Fruit fly (Drosophila melanogaster): ENCODE measurements around the gene crq.

crq gene

dm6 chr2L:435311-435806 is 17.5 kb downstream of the crq start:
- TF ChIP-seq CG11617 (GFP tag; optimal IDR thresholded peaks at IDR 0.05), result peak; percentile 91
- peak; percentile 93 for TF ChIP-seq bab1 (GFP tag; optimal IDR thresholded peaks at IDR 0.05)
- peak; percentile 59 for TF ChIP-seq ovo (GFP tag; optimal IDR thresholded peaks at IDR 0.05)
- peak; percentile 94 for TF ChIP-seq CG7101 (tag; optimal IDR thresholded peaks at IDR 0.05)
- TF ChIP-seq CG7045 (GFP tag; optimal IDR thresholded peaks at IDR 0.05), result peak; percentile 87
- peak; percentile 64 for TF ChIP-seq Hr96 (GFP tag; optimal IDR thresholded peaks at IDR 0.05)
- peak; percentile 77 for TF ChIP-seq CG1620 (GFP tag; optimal IDR thresholded peaks at IDR 0.05)
- TF ChIP-seq Crg-1 (GFP tag; optimal IDR thresholded peaks at IDR 0.05), result peak; percentile 74
- peak; percentile 78 for TF ChIP-seq pad (GFP tag; optimal IDR thresholded peaks at IDR 0.05)
- TF ChIP-seq Mnt (GFP tag; optimal IDR thresholded peaks at IDR 0.05), result peak; percentile 74
- peak; percentile 76 for TF ChIP-seq CG5204 (GFP tag; optimal IDR thresholded peaks at IDR 0.05)
- TF ChIP-seq CG14711 (tag; optimal IDR thresholded peaks at IDR 0.05), result peak; percentile 92
- peak; percentile 41 for TF ChIP-seq Clk (GFP tag; optimal IDR thresholded peaks at IDR 0.05)
- TF ChIP-seq tj (GFP tag; optimal IDR thresholded peaks at IDR 0.05), result peak; percentile 99
- TF ChIP-seq cnc (optimal IDR thresholded peaks at IDR 0.05), result no peak
- TF ChIP-seq kay (GFP tag; ENCODE audit: borderline replicate concordance), result peak; percentile 89
- TF ChIP-seq cic (GFP tag; optimal IDR thresholded peaks at IDR 0.05), result peak; percentile 86
- peak; percentile 94 for TF ChIP-seq CG33017 (tag; optimal IDR thresholded peaks at IDR 0.05)
- TF ChIP-seq toe (GFP tag; optimal IDR thresholded peaks at IDR 0.05), result peak; percentile 49
- peak; percentile 97 for TF ChIP-seq CG12768 (GFP tag; optimal IDR thresholded peaks at IDR 0.05)

DNA sequence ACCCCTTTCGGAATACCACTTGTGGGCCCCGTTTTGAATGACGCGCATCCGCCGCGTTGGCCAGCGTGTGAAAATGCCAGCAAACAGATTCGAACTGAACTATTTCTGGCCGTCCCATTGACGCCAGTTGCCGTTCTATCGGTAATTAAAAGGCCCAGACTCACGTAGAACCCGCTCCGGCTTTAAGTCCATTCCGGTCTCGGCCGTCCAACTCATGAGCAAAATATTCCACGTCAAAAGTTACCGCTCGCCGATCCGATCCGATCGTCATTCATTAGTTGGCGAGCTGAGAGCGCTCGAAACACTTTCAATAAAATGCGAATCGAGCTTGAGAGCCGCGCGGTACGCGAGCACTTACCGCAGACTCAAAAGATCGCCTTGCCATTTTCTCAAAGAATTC is 18.4 kb downstream of the crq start:
- TF ChIP-seq CG1620 (GFP tag; optimal IDR thresholded peaks at IDR 0.05) (no peak), kay (GFP tag; ENCODE audit: borderline replicate concordance) (peak; percentile 41), cic (GFP tag; optimal IDR thresholded peaks at IDR 0.05) (peak; percentile 43)

- peak; percentile 1 for TF ChIP-seq bab1 (GFP tag; optimal IDR thresholded peaks at IDR 0.05)
- no peak for TF ChIP-seq Clk (GFP tag; optimal IDR thresholded peaks at IDR 0.05)
- TF ChIP-seq tj (GFP tag; optimal IDR thresholded peaks at IDR 0.05), result peak; percentile 92
These were observed 20.7 kb downstream of the crq start for dm6 chr2L:432119-432518.

- TF ChIP-seq CG14711 (tag; optimal IDR thresholded peaks at IDR 0.05) (no peak), ovo (GFP tag; optimal IDR thresholded peaks at IDR 0.05) (no peak), CG7101 (tag; optimal IDR thresholded peaks at IDR 0.05) (no peak), Mnt (GFP tag; optimal IDR thresholded peaks at IDR 0.05) (no peak), toe (GFP tag; optimal IDR thresholded peaks at IDR 0.05) (no peak), Clk (GFP tag; optimal IDR thresholded peaks at IDR 0.05) (no peak), Hr96 (GFP tag; optimal IDR thresholded peaks at IDR 0.05) (no peak), CG7045 (GFP tag; optimal IDR thresholded peaks at IDR 0.05) (no peak), CG1620 (GFP tag; optimal IDR thresholded peaks at IDR 0.05) (no peak), CG11617 (GFP tag; optimal IDR thresholded peaks at IDR 0.05) (no peak), CG33017 (tag; optimal IDR thresholded peaks at IDR 0.05) (no peak), tj (GFP tag; optimal IDR thresholded peaks at IDR 0.05) (no peak), CG5204 (GFP tag; optimal IDR thresholded peaks at IDR 0.05) (no peak), CG12768 (GFP tag; optimal IDR thresholded peaks at IDR 0.05) (no peak), cnc (optimal IDR thresholded peaks at IDR 0.05) (no peak), cic (GFP tag; optimal IDR thresholded peaks at IDR 0.05) (no peak), bab1 (GFP tag; optimal IDR thresholded peaks at IDR 0.05) (no peak)
These were observed 21.2 kb downstream of the crq start for dm6 chr2L:431629-431984.

- TF ChIP-seq ovo (GFP tag; optimal IDR thresholded peaks at IDR 0.05), result peak; percentile 48
- TF ChIP-seq toe (GFP tag; optimal IDR thresholded peaks at IDR 0.05), result no peak
- TF ChIP-seq CG7101 (tag; optimal IDR thresholded peaks at IDR 0.05), result peak; percentile 72
- no peak for TF ChIP-seq cnc (optimal IDR thresholded peaks at IDR 0.05)
- no peak for TF ChIP-seq CG1620 (GFP tag; optimal IDR thresholded peaks at IDR 0.05)
- peak; percentile 89 for TF ChIP-seq tj (GFP tag; optimal IDR thresholded peaks at IDR 0.05)
- peak; percentile 30 for TF ChIP-seq Crg-1 (GFP tag; optimal IDR thresholded peaks at IDR 0.05)
- peak; percentile 87 for TF ChIP-seq pad (GFP tag; optimal IDR thresholded peaks at IDR 0.05)
- TF ChIP-seq CG14711 (tag; optimal IDR thresholded peaks at IDR 0.05), result peak; percentile 27
- TF ChIP-seq Hr96 (GFP tag; optimal IDR thresholded peaks at IDR 0.05), result no peak
- TF ChIP-seq cic (GFP tag; optimal IDR thresholded peaks at IDR 0.05), result peak; percentile 25
- TF ChIP-seq CG33017 (tag; optimal IDR thresholded peaks at IDR 0.05), result peak; percentile 76
- peak; percentile 48 for TF ChIP-seq CG11617 (GFP tag; optimal IDR thresholded peaks at IDR 0.05)
- no peak for TF ChIP-seq kay (GFP tag; ENCODE audit: borderline replicate concordance)
- TF ChIP-seq bab1 (GFP tag; optimal IDR thresholded peaks at IDR 0.05), result peak; percentile 58
- no peak for TF ChIP-seq CG5204 (GFP tag; optimal IDR thresholded peaks at IDR 0.05)
- TF ChIP-seq CG12768 (GFP tag; optimal IDR thresholded peaks at IDR 0.05), result peak; percentile 82
- TF ChIP-seq Clk (GFP tag; optimal IDR thresholded peaks at IDR 0.05), result peak; percentile 1
- TF ChIP-seq CG7045 (GFP tag; optimal IDR thresholded peaks at IDR 0.05), result peak; percentile 60
- TF ChIP-seq Mnt (GFP tag; optimal IDR thresholded peaks at IDR 0.05), result peak; percentile 87
These were observed 21.8 kb downstream of the crq start, which contains the start of gene ex for dm6 chr2L:430820-431628. Gene ex, plus strand, starts transcription at chr2L:431227.
